Worm (Caenorhabditis elegans) whole organism, young adult: Measurements from ENCODE around the gene ddr-1.

ENCODE experiments used
- B0261.1 ChIP-seq: sonication (generic microtip); optimal IDR thresholded peaks from 2 replicates; lab custom pipeline; 2016; ENCODE audit warnings: mild to moderate bottlenecking, missing genetic modification characterization, moderate library complexity, missing compliant biosample characterization
- F10E7.11 ChIP-seq: sonication (generic microtip); optimal IDR thresholded peaks from 2 replicates; lab custom pipeline; 2017; ENCODE audit warnings: mild to moderate bottlenecking, missing genetic modification characterization, moderate library complexity, missing compliant biosample characterization
- F22D6.2 ChIP-seq: sonication (generic microtip); optimal IDR thresholded peaks from 2 replicates; lab custom pipeline; 2016; ENCODE audit warnings: mild to moderate bottlenecking, missing genetic modification characterization, missing compliant biosample characterization
- F23B12.7 ChIP-seq: sonication (generic microtip); optimal IDR thresholded peaks from 2 replicates; lab custom pipeline; 2017; ENCODE audit warnings: missing genetic modification characterization, mild to moderate bottlenecking, missing compliant biosample characterization, antibody characterized with exemption, moderate library complexity; ENCODE audit not compliant: insufficient read depth
- K12H6.12 ChIP-seq: fragments of 200-800 bp; sonication (Bioruptor generic); optimal IDR thresholded peaks from 2 replicates; lab custom pipeline; 2018; ENCODE audit warnings: mild to moderate bottlenecking, missing genetic modification characterization, missing compliant biosample characterization
- T07F8.4 ChIP-seq: sonication (generic microtip); optimal IDR thresholded peaks from 2 replicates; lab custom pipeline; 2016; ENCODE audit warnings: mild to moderate bottlenecking, missing genetic modification characterization, moderate library complexity, missing compliant biosample characterization
- Y79H2A.3 ChIP-seq: fragments of 200-800 bp; sonication (Bioruptor generic); conservative IDR thresholded peaks from 2 replicates; pipeline ENCODE4 v1.3.6; 2022; ENCODE audit warnings: missing genetic modification reagents, missing genetic modification characterization, missing compliant biosample characterization
- Y95B8A.8 ChIP-seq: fragments of 200-800 bp; sonication (Bioruptor generic); IDR thresholded peaks from 2 replicates; pipeline ENCODE4 v1.3.6; 2022; ENCODE audit warnings: missing genetic modification reagents, missing genetic modification characterization, missing compliant biosample characterization
- ZK185.1 ChIP-seq: sonication (generic microtip); optimal IDR thresholded peaks from 2 replicates; lab custom pipeline; 2016; ENCODE audit warnings: mild to moderate bottlenecking, missing genetic modification characterization, missing compliant biosample characterization; ENCODE audit not compliant: poor library complexity, severe bottlenecking
- ama-1 ChIP-seq, 3 experiments: fragments of 150-350 bp in 1 of 3; sonication (generic microtip) in 2 of 3; optimal IDR thresholded peaks; 2 replicates each; lab custom pipeline; 2014 to 2018; ENCODE audit warnings: missing biosample characterization in 2 of 3, missing genetic modification characterization in 2 of 3, missing genetic modification reagents in 2 of 3
- ceh-27 ChIP-seq: fragments of 200-800 bp; sonication (Bioruptor generic); optimal IDR thresholded peaks from 2 replicates; lab custom pipeline; 2018; ENCODE audit warnings: mild to moderate bottlenecking, missing genetic modification characterization, moderate library complexity, missing compliant biosample characterization
- ceh-40 ChIP-seq: fragments of 200-800 bp; sonication (Bioruptor generic); IDR thresholded peaks from 2 replicates; pipeline ENCODE4 v1.3.6; 2022; ENCODE audit warnings: missing genetic modification characterization, missing compliant biosample characterization
- ceh-58 ChIP-seq: fragments of 200-800 bp; sonication (Bioruptor generic); IDR thresholded peaks from 2 replicates; pipeline ENCODE4 v1.3.6; 2022; ENCODE audit warnings: missing genetic modification characterization, missing compliant biosample characterization
- die-1 ChIP-seq: sonication (generic microtip); optimal IDR thresholded peaks from 2 replicates; lab custom pipeline; 2016; ENCODE audit warnings: missing genotype, mild to moderate bottlenecking, missing genetic modification characterization, missing compliant biosample characterization
- dox-1 ChIP-seq: fragments of 200-800 bp; sonication (Bioruptor generic); IDR thresholded peaks from 2 replicates; pipeline ENCODE4 v1.3.6; 2022; ENCODE audit warnings: missing genetic modification reagents, missing genetic modification characterization, missing compliant biosample characterization
- gei-17 ChIP-seq: fragments of 200-800 bp; sonication (Bioruptor generic); optimal IDR thresholded peaks from 2 replicates; lab custom pipeline; 2018; ENCODE audit warnings: mild to moderate bottlenecking, missing genetic modification characterization, missing compliant biosample characterization
- him-1 ChIP-seq: sonication (generic microtip); optimal IDR thresholded peaks from 2 replicates; lab custom pipeline; 2016; ENCODE audit warnings: missing genotype, missing genetic modification reagents, missing genetic modification characterization, missing compliant biosample characterization
- hlh-26 ChIP-seq: fragments of 200-800 bp; sonication (Bioruptor generic); conservative IDR thresholded peaks from 2 replicates; pipeline ENCODE4 v1.3.6; 2022; ENCODE audit warnings: missing genetic modification reagents, missing genetic modification characterization, missing compliant biosample characterization
- lag-1 ChIP-seq: fragments of 200-800 bp; sonication (Bioruptor generic); IDR thresholded peaks from 2 replicates; pipeline ENCODE4 v1.3.6; 2022; ENCODE audit warnings: missing genetic modification reagents, missing genetic modification characterization, missing compliant biosample characterization
- lir-1 ChIP-seq: fragments of 200-800 bp; sonication (Bioruptor generic); conservative IDR thresholded peaks from 2 replicates; pipeline ENCODE4 v1.3.6; 2022; ENCODE audit warnings: missing genetic modification reagents, missing genetic modification characterization, missing compliant biosample characterization
- madf-3 ChIP-seq: fragments of 200-800 bp; sonication (Bioruptor generic); IDR thresholded peaks from 2 replicates; pipeline ENCODE4 v1.3.6; 2022; ENCODE audit warnings: missing genetic modification reagents, missing genetic modification characterization, missing compliant biosample characterization
- madf-6 ChIP-seq: fragments of 200-800 bp; sonication (Bioruptor generic); IDR thresholded peaks from 2 replicates; pipeline ENCODE4 v1.3.6; 2022; ENCODE audit warnings: missing genetic modification reagents, missing genetic modification characterization, missing compliant biosample characterization
- mes-4 ChIP-seq: sonication (generic microtip); optimal IDR thresholded peaks from 2 replicates; lab custom pipeline; 2016; ENCODE audit warnings: missing genotype, missing genetic modification characterization, missing compliant biosample characterization
- nfya-2 ChIP-seq: fragments of 200-800 bp; sonication (Bioruptor generic); IDR thresholded peaks from 2 replicates; pipeline ENCODE4 v1.3.6; 2022; ENCODE audit warnings: missing genetic modification reagents, missing genetic modification characterization, missing compliant biosample characterization
- nhr-27 ChIP-seq: fragments of 200-800 bp; sonication (Bioruptor generic); optimal IDR thresholded peaks from 2 replicates; lab custom pipeline; 2018; ENCODE audit warnings: mild to moderate bottlenecking, missing genetic modification characterization, moderate library complexity, missing compliant biosample characterization
- pbrm-1 ChIP-seq: fragments of 200-800 bp; sonication (Bioruptor generic); IDR thresholded peaks from 2 replicates; pipeline ENCODE4 v1.3.6; 2022; ENCODE audit warnings: missing genetic modification reagents, missing genetic modification characterization, missing compliant biosample characterization
- rcor-1 ChIP-seq: fragments of 200-800 bp; sonication (Bioruptor generic); IDR thresholded peaks from 2 replicates; pipeline ENCODE4 v1.3.6; 2022; ENCODE audit warnings: missing genetic modification reagents, missing genetic modification characterization, missing compliant biosample characterization
- sdz-38 ChIP-seq: sonication (generic microtip); optimal IDR thresholded peaks from 2 replicates; lab custom pipeline; 2016; ENCODE audit warnings: missing genotype, missing genetic modification characterization, missing compliant biosample characterization
- sea-2 ChIP-seq: fragments of 200-800 bp; sonication (Bioruptor generic); IDR thresholded peaks from 2 replicates; pipeline ENCODE4 v1.3.6; 2022; ENCODE audit warnings: missing genetic modification characterization, missing compliant biosample characterization
- snpc-3.4 ChIP-seq: sonication (generic microtip); optimal IDR thresholded peaks from 2 replicates; lab custom pipeline; 2017; ENCODE audit warnings: missing genetic modification characterization, mild to moderate bottlenecking, missing compliant biosample characterization, antibody characterized with exemption, moderate library complexity, missing genotype, missing genetic modification reagents
- somi-1 ChIP-seq: fragments of 200-800 bp; sonication (Bioruptor generic); optimal IDR thresholded peaks from 2 replicates; lab custom pipeline; 2018; ENCODE audit warnings: mild to moderate bottlenecking, missing genetic modification characterization, missing compliant biosample characterization
- sptf-2 ChIP-seq: fragments of 200-800 bp; sonication (Bioruptor generic); optimal IDR thresholded peaks from 2 replicates; lab custom pipeline; 2018; ENCODE audit warnings: mild to moderate bottlenecking, missing genetic modification characterization, missing compliant biosample characterization
- unc-130 ChIP-seq: sonication (generic microtip); optimal IDR thresholded peaks from 2 replicates; lab custom pipeline; 2016; ENCODE audit warnings: missing genetic modification reagents, missing genetic modification characterization, missing compliant biosample characterization
- xnd-1 ChIP-seq: sonication (generic microtip); optimal IDR thresholded peaks from 2 replicates; lab custom pipeline; 2016; ENCODE audit warnings: missing genotype, missing genetic modification reagents, missing genetic modification characterization, missing compliant biosample characterization
- ztf-22 ChIP-seq: fragments of 200-800 bp; sonication (Bioruptor generic); optimal IDR thresholded peaks from 2 replicates; lab custom pipeline; 2018; ENCODE audit warnings: mild to moderate bottlenecking, missing genetic modification characterization, moderate library complexity, missing compliant biosample characterization
- ztf-25 ChIP-seq: fragments of 200-800 bp; sonication (Bioruptor generic); IDR thresholded peaks from 2 replicates; pipeline ENCODE4 v1.3.6; 2022; ENCODE audit warnings: missing genetic modification reagents, missing genetic modification characterization, missing compliant biosample characterization
- ztf-26 ChIP-seq: sonication (generic microtip); optimal IDR thresholded peaks from 2 replicates; lab custom pipeline; 2017; ENCODE audit warnings: missing genetic modification characterization, missing compliant biosample characterization
- ztf-28 ChIP-seq: fragments of 200-800 bp; sonication (Bioruptor generic); IDR thresholded peaks from 2 replicates; pipeline ENCODE4 v1.3.6; 2022; ENCODE audit warnings: missing genetic modification reagents, missing genetic modification characterization, missing compliant biosample characterization

ddr-1 gene

DNA sequence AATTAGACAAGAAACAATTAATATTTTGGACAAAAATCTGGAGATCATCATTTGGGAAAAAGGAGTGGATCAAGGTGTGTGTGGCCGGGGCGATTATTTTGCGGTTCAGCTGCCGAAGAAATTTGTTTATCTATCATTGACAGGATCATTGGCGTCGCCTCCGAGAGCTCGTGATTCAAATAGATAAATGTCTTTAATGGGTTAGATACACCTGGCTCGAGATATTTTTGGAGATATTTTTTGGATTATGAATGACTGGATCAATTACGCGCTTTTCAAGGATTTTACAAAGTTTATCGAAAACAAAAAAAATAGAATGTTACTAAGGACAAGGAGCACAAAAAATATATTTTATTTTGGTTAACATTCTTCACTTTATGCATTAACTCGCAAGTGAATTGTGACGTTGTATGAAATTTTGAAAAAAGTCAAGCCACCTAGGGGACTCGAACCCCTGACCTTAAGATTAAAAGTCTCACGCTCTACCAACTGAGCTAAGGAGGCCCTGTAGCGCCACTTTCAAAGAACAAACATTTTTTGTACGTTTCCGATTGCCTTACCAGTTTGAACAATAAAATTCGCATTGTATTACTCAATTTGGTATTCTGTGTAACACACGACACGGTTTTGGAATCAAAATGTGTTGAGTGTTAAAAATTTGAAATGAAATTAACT is 10.1 kb upstream of the ddr-1 start, which contains the start of gene C25F6.6 (continued):
- no peak for TF ChIP-seq F10E7.11 (tag; lab: Kevin White, UChicago)
- TF ChIP-seq madf-3 (GFP tag; lab: Robert Waterston, UW), result no peak
- no peak for TF ChIP-seq lir-1 (GFP tag; lab: Robert Waterston, UW)
- TF ChIP-seq ztf-25 (GFP tag; lab: Robert Waterston, UW), result 0 out of 2 replicates have a peak, but pooled peaks have one; percentile 7
- TF ChIP-seq dox-1 (GFP tag; lab: Robert Waterston, UW), result peak; percentile 77; the same call in 1 of the 2 replicates
- no peak for TF ChIP-seq ztf-26
- TF ChIP-seq sptf-2, result peak; percentile 37
- TF ChIP-seq somi-1 (GFP tag; lab: Kevin White, UChicago), result no peak
- peak; percentile 65 for TF ChIP-seq snpc-3.4
- TF ChIP-seq ZK185.1, result peak; percentile 37
- TF ChIP-seq rcor-1, result peak; percentile 71; the same call in 1 of the 2 replicates
- no peak for TF ChIP-seq K12H6.12
- TF ChIP-seq T07F8.4, result peak; percentile 8
- TF ChIP-seq ceh-40 (GFP tag; lab: Robert Waterston, UW), result 0 out of 2 replicates have a peak, but pooled peaks have one; percentile 23
- TF ChIP-seq die-1 (tag; lab: Kevin White, UChicago), result peak; percentile 55
- TF ChIP-seq sdz-38 (tag; lab: Kevin White, UChicago), result no peak
- TF ChIP-seq xnd-1 (tag; lab: Kevin White, UChicago), result no peak
- peak; percentile 64 for TF ChIP-seq F23B12.7

DNA sequence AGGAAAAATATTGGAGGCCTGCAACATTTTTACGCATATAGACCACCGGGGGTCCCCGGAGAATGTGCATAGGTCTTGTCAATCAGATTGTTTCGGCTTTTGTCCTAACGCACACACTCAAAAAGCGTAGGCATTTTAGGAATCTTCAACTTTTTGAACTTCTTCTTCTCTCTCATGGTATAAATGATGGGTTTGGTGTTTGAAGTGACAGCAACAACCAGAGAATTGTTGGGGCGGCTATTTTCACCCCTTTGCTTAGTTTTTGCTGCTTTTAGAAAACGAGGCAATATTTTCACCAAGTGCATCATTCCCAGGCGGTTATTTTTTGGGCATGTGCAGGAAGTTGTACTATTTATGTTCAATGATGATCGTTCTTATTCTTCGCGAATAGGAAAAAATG is 9.3 kb upstream of the ddr-1 start:
- TF ChIP-seq nfya-2, result no peak
- no peak for TF ChIP-seq nhr-27 (tag; lab: Kevin White, UChicago)
- TF ChIP-seq, all 124 proteins: peak for 0

DNA sequence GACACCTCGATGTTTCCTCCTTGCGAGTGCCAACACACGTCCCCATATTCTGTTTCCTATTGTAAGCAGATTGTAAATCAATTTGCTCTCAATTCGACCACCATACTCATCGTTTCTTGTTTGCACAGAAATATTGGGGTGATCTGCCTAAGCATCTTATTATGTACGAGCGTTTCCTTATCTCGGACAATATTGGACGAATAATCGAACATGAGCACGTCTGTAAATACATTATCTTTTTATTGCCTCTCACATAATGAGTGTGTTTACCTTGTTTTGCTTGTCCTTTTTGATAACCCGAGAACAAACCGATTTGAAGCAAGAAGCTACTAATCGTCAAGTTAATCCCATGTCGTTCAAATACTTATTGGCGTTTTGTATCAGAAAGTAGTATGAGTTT is 5.9 kb upstream of the ddr-1 start:
- TF ChIP-seq ceh-58, result no peak
- no peak for TF ChIP-seq mes-4 (tag; lab: Kevin White, UChicago)
- no peak for TF ChIP-seq Y95B8A.8 (GFP tag; lab: Robert Waterston, UW)
- TF ChIP-seq pbrm-1 (GFP tag; lab: Robert Waterston, UW), result no peak
- no peak for TF ChIP-seq madf-6 (GFP tag; lab: Robert Waterston, UW)

DNA sequence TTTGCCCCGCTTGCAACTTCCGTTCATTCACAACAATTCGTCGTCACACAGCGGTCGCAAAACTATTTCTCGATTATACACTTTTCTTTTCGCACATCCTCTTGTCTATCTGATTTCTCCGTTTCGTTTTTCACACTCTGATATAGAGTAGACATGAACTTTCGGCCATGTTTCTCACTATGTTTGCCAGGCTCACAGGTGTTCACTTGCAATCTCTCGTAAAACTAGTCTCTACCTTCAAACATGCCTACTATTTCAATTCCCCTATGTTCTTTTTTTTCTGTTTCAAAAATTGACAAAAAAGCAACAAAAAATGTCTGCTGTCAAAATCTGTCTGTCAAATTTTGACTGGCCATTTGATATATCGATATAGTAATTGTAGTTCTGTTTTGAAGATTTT is 3.8 kb upstream of the ddr-1 start:
- no peak for TF ChIP-seq B0261.1
- TF ChIP-seq hlh-26 (GFP tag; lab: Robert Waterston, UW), result no peak
- no peak for TF ChIP-seq him-1 (tag; lab: Kevin White, UChicago)
- TF ChIP-seq ztf-22 (GFP tag; lab: Kevin White, UChicago), result no peak
- TF ChIP-seq ztf-28 (GFP tag; lab: Robert Waterston, UW), result no peak
- no peak for TF ChIP-seq Y79H2A.3
- TF ChIP-seq, all 124 proteins: peak for 0

DNA sequence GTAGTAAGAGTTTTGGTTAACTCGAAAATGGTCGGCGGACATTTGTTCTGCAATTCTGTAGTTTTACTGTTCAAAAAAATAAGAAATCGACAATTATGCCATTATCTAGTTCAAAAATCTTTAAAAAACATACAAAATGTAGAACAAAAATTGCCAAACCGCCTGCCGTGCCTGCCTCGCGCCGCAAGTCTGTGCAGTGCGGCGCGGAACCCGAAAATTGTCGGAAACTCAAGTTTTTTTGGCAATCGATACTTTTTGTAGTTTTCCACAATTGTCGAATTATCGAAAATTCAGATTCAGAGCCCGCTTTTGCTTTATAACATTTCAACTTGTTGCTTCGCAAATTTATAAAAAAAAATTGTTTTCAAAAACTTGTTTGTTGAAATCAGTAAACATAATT is 3.0 kb upstream of the ddr-1 start:
- TF ChIP-seq ama-1 (optimal IDR thresholded peaks at IDR 0.05; lab: Kevin White, UChicago) (no peak), ama-1 (GFP tag; optimal IDR thresholded peaks at IDR 0.05; lab: Kevin White, UChicago) (no peak), gei-17 (GFP tag; lab: Kevin White, UChicago) (no peak), unc-130 (GFP tag; lab: Kevin White, UChicago) (no peak), ceh-27 (GFP tag; lab: Kevin White, UChicago) (no peak), lag-1 (no peak), F22D6.2 (tag; lab: Kevin White, UChicago) (no peak), sea-2 (GFP tag; lab: Robert Waterston, UW) (no peak)
